Fruit fly (Drosophila melanogaster): ENCODE results near the gene kuz.

kuz gene

DNA sequence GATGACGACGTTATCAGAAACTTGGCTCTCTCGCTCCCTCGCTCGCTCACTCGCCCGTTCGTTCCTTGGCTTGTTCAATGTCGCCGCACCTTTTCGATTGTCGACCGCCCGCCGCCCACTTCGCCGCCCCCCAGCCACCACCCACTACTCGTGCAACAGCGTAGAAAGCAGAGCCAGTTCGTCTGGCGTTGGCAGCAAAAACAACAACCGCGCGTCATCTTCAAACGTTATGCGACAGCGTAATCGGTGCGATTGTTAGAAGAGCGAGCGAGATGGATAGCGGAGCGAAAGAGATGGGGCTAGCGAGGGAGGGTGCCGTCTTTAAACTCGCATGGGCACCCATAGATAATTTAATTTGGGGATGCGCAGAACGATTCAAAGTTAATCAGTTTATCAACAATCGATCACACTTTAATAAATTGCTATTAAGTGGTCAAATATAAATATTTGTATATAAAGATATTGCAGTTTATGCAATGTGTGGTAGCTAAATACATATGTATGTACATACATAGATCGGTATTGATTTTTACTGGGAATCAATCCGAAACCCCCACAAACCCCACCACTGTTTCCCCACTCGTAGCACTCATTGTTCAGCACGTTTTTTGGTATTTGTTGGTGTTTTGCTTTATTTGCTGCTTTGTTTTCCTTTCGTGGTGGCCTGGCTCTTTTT lies 35.5 kb upstream of the kuz start (continued):
- TF ChIP-seq CG7963 (GFP tag; IDR thresholded peaks at IDR 0.05; ENCODE audit: partially characterized antibody) (no peak), salm (tag; optimal IDR thresholded peaks at IDR 0.05) (peak; percentile 51), CG11456 (GFP tag; IDR thresholded peaks at IDR 0.05) (peak; percentile 51; the same call in 1 of the 3 replicates), CG4328 (GFP tag; optimal IDR thresholded peaks at IDR 0.05) (peak; percentile 54), CG14710 (tag; optimal IDR thresholded peaks at IDR 0.05) (peak; percentile 11), CG1602 (GFP tag; optimal IDR thresholded peaks at IDR 0.05) (no peak), Doc2 (GFP tag; IDR thresholded peaks at IDR 0.05) (no peak), unpg (GFP tag; optimal IDR thresholded peaks at IDR 0.05) (peak; percentile 72), Mes4 (GFP tag; optimal IDR thresholded peaks at IDR 0.05) (no peak), danr (GFP tag; IDR thresholded peaks at IDR 0.05) (peak; percentile 60), CG10366 (GFP tag; IDR thresholded peaks at IDR 0.05) (peak; percentile 60), nmo (GFP tag; optimal IDR thresholded peaks at IDR 0.05) (peak; percentile 20), NC2β (GFP tag; optimal IDR thresholded peaks at IDR 0.05) (no peak), Hr51 (GFP tag; optimal IDR thresholded peaks at IDR 0.05) (peak in 1 of 2 experiments; percentile 73), CG10979 (tag; optimal IDR thresholded peaks at IDR 0.05) (peak; percentile 31), D19B (GFP tag; optimal IDR thresholded peaks at IDR 0.05) (peak; percentile 50), prd (optimal IDR thresholded peaks at IDR 0.05) (no peak), prd (GFP tag; IDR thresholded peaks at IDR 0.05) (peak; percentile 72), Sin3A (optimal IDR thresholded peaks at IDR 0.05) (no peak), CkIIα-i1 (GFP tag; IDR thresholded peaks at IDR 0.05) (no peak), C15 (GFP tag; IDR thresholded peaks at IDR 0.05) (0 out of 3 replicates have a peak, but pooled peaks have one; percentile 28), lbe (GFP tag; optimal IDR thresholded peaks at IDR 0.05) (peak; percentile 21), CG3726 (GFP tag; IDR thresholded peaks at IDR 0.05) (0 out of 3 replicates have a peak, but pooled peaks have one; percentile 36), CG31224 (GFP tag; IDR thresholded peaks at IDR 0.05) (peak; percentile 65), Jarid2 (GFP tag; optimal IDR thresholded peaks at IDR 0.05) (no peak), CG12219 (GFP tag; optimal IDR thresholded peaks at IDR 0.05) (no peak), CG17328 (GFP tag; IDR thresholded peaks at IDR 0.05) (no peak), vvl (GFP tag; IDR thresholded peaks at IDR 0.05) (no peak; the same call in none of the 2 replicates), CG16813 (GFP tag; IDR thresholded peaks at IDR 0.05; ENCODE audit: partially characterized antibody) (no peak), mam (GFP tag; optimal IDR thresholded peaks at IDR 0.05) (peak; percentile 28), HmgD (GFP tag; optimal IDR thresholded peaks at IDR 0.05) (no peak), Usf (GFP tag; optimal IDR thresholded peaks at IDR 0.05) (peak; percentile 71), dysf (GFP tag; IDR thresholded peaks at IDR 0.05) (peak; percentile 64), dpn (GFP tag; optimal IDR thresholded peaks at IDR 0.05) (peak in 1 of 2 experiments; percentile 26), ewg (GFP tag; optimal IDR thresholded peaks at IDR 0.05) (peak; percentile 56), Sox100B (GFP tag; optimal IDR thresholded peaks at IDR 0.05) (peak; percentile 51), CG32767 (GFP tag; IDR thresholded peaks at IDR 0.05) (no peak), CG13775 (GFP tag; optimal IDR thresholded peaks at IDR 0.05) (peak; percentile 56), CG7271 (tag; optimal IDR thresholded peaks at IDR 0.05) (no peak), sima (GFP tag; optimal IDR thresholded peaks at IDR 0.05) (no peak), Kr (GFP tag; optimal IDR thresholded peaks at IDR 0.05) (no peak), al (GFP tag; IDR thresholded peaks at IDR 0.05) (peak; percentile 62), grau (tag; optimal IDR thresholded peaks at IDR 0.05) (peak; percentile 74), Doc3 (GFP tag; IDR thresholded peaks at IDR 0.05; ENCODE audit: partially characterized antibody) (0 out of 3 replicates have a peak, but pooled peaks have one; percentile 27), E2f1 (GFP tag; IDR thresholded peaks at IDR 0.05) (peak; percentile 47), yki (optimal IDR thresholded peaks at IDR 0.05) (no peak), gro (GFP tag; optimal IDR thresholded peaks at IDR 0.05) (no peak), Tbp (GFP tag; optimal IDR thresholded peaks at IDR 0.05) (no peak), Sry-δ (GFP tag; optimal IDR thresholded peaks at IDR 0.05) (no peak), D19A (tag; optimal IDR thresholded peaks at IDR 0.05) (no peak), Med (GFP tag) (peak; percentile 91)
